Worm (Caenorhabditis elegans) whole organism, L4/young adult: Measurements from ENCODE around the gene oxy-4.

Experiments used
- W03F9.2 ChIP-seq: fragments of 150-350 bp; optimal IDR thresholded peaks from 2 replicates; lab custom pipeline; 2014; ENCODE audit warnings: missing biosample characterization, missing genetic modification characterization
- him-1 ChIP-seq: sonication (generic microtip); optimal IDR thresholded peaks from 2 replicates; lab custom pipeline; 2016; ENCODE audit warnings: missing genotype, missing genetic modification reagents, missing genetic modification characterization, missing compliant biosample characterization

- no peak for TF ChIP-seq him-1
- peak; percentile 8 for TF ChIP-seq W03F9.2 (tag; lab: Kevin White, UChicago)
These were observed 44.7 kb upstream of the oxy-4 start for ce11 chrIII:5203310-5203709.
